Worm (Caenorhabditis elegans) whole organism, early embryonic: ENCODE results near the gene clec-79.

ENCODE experiments used
- aly-1 ChIP-seq: sonication (generic microtip); optimal IDR thresholded peaks from 2 replicates; lab custom pipeline; 2016; ENCODE audit warnings: missing genetic modification characterization, missing compliant biosample characterization
- ama-1 ChIP-seq: fragments of 150-350 bp; optimal IDR thresholded peaks from 2 replicates; lab custom pipeline; 2014
- flt-1 ChIP-seq: fragments of 200-800 bp; sonication (Bioruptor generic); IDR thresholded peaks from 2 replicates; pipeline ENCODE4 v1.3.6; 2022; ENCODE audit warnings: missing genetic modification characterization, missing compliant biosample characterization
- hmbx-1 ChIP-seq: sonication (generic microtip); optimal IDR thresholded peaks from 2 replicates; lab custom pipeline; 2016; ENCODE audit warnings: mild to moderate bottlenecking, missing genetic modification characterization, missing compliant biosample characterization
- hmg-4 ChIP-seq: fragments of 200-800 bp; sonication (Bioruptor generic); optimal IDR thresholded peaks from 2 replicates; lab custom pipeline; 2018; ENCODE audit warnings: mild to moderate bottlenecking, missing genetic modification characterization, missing compliant biosample characterization

DNA sequence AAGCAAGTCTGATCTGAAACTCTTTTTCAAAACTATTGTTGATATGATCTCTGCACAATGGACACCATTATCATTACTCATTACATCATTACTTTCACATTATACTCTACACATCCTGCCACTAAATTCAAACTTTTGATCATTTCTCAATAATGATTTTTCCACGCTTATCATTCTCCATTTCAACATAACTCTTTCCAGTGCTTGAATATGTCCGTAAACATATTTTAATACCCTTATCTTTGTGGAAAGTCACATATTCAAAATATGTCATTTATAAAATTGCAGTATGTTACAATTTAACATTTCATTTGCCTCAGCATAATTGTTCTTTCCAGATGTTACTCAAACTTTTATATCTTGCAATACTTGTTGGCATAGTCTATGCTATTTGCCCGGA, 12.8 kb upstream of the clec-79 start, which contains the start of gene clec-75:
- TF ChIP-seq flt-1 (GFP tag; lab: Robert Waterston, UW) (no peak), aly-1 (tag; lab: Kevin White, UChicago) (no peak), hmbx-1 (no peak), hmg-4 (GFP tag; lab: Kevin White, UChicago) (no peak), ama-1 (lab: Kevin White, UChicago) (no peak)
